Fruit fly (Drosophila melanogaster) whole organism, pupa: ENCODE data around the gene PolG1.

Experiments used
- CG12605 ChIP-seq: fragments of 200-800 bp; sonication (Bioruptor generic); IDR thresholded peaks from 2 replicates; pipeline ENCODE4 v1.3.6; 2022; ENCODE audit warnings: missing biosample characterization, missing genetic modification characterization
- CG32121 ChIP-seq: fragments of 200-800 bp; sonication (Bioruptor generic); IDR thresholded peaks from 2 replicates; pipeline ENCODE4 v1.3.6; 2022; ENCODE audit warnings: missing biosample characterization, missing genetic modification characterization

dm6 chr2L:13841508-13841907, 13.9 kb upstream of the PolG1 start, which contains the start of gene CG33307:
- TF ChIP-seq CG32121 (no peak), CG12605 (GFP tag; lab: Robert Waterston, UW) (no peak)
